Fruit fly (Drosophila melanogaster) whole organism, embryonic: Measurements from ENCODE around the gene scpr-C.

ENCODE experiments used
- Abd-B ChIP-seq: fragments of 200-800 bp; sonication (Bioruptor generic); optimal IDR thresholded peaks from 2 replicates; lab custom pipeline; 2018; ENCODE audit warnings: missing biosample characterization, mild to moderate bottlenecking, missing genetic modification characterization, moderate library complexity
- Adf1 ChIP-seq: fragments of 200-800 bp; sonication (Bioruptor generic); IDR thresholded peaks from 2 replicates; pipeline ENCODE4 v1.3.6; 2022; ENCODE audit warnings: missing biosample characterization, missing genetic modification characterization
- CG10321 ChIP-seq: fragments of 200-800 bp; sonication (Bioruptor generic); IDR thresholded peaks from 2 replicates; pipeline ENCODE4 v1.3.6; 2022; ENCODE audit warnings: missing biosample characterization, missing genetic modification characterization
- CG11398 ChIP-seq: fragments of 200-800 bp; sonication (Bioruptor generic); optimal IDR thresholded peaks from 2 replicates; lab custom pipeline; 2016; ENCODE audit warnings: missing biosample characterization, missing genetic modification characterization
- CG12236 ChIP-seq: fragments of 200-800 bp; sonication (Bioruptor generic); optimal IDR thresholded peaks from 2 replicates; lab custom pipeline; 2016; ENCODE audit warnings: missing biosample characterization, missing genetic modification characterization
- CG12744 ChIP-seq: fragments of 200-800 bp; sonication (Bioruptor generic); optimal IDR thresholded peaks from 2 replicates; lab custom pipeline; 2016; ENCODE audit warnings: missing biosample characterization, missing genetic modification characterization
- CG13424 ChIP-seq: fragments of 200-800 bp; sonication (Bioruptor generic); optimal IDR thresholded peaks from 2 replicates; lab custom pipeline; 2019; ENCODE audit warnings: missing biosample characterization, mild to moderate bottlenecking, missing genetic modification characterization, moderate library complexity
- CG15269 ChIP-seq: fragments of 200-800 bp; sonication (Bioruptor generic); optimal IDR thresholded peaks from 2 replicates; lab custom pipeline; 2018; ENCODE audit warnings: missing biosample characterization, mild to moderate bottlenecking, missing genetic modification characterization, moderate library complexity
- CG15601 ChIP-seq: fragments of 200-800 bp; sonication (Bioruptor generic); optimal IDR thresholded peaks from 3 replicates; lab custom pipeline; 2019; ENCODE audit warnings: missing biosample characterization, mild to moderate bottlenecking, missing genetic modification characterization, moderate library complexity
- CG16813 ChIP-seq: fragments of 200-800 bp; sonication (Bioruptor generic); IDR thresholded peaks from 3 replicates; pipeline ENCODE4 v1.3.6; 2022; ENCODE audit warnings: missing biosample characterization, missing genetic modification characterization; ENCODE audit not compliant: partially characterized antibody
- CG17829 ChIP-seq: fragments of 200-800 bp; optimal IDR thresholded peaks from 2 replicates; lab custom pipeline; 2019; ENCODE audit warnings: missing biosample characterization, mild to moderate bottlenecking, missing genetic modification characterization, moderate library complexity
- CG18619 ChIP-seq: fragments of 200-800 bp; sonication (Bioruptor generic); optimal IDR thresholded peaks from 3 replicates; lab custom pipeline; 2017; ENCODE audit warnings: missing biosample characterization, mild to moderate bottlenecking, missing genetic modification characterization
- CG18764 ChIP-seq: fragments of 200-800 bp; sonication (Bioruptor generic); optimal IDR thresholded peaks from 3 replicates; lab custom pipeline; 2016; ENCODE audit warnings: missing biosample characterization, missing genetic modification characterization
- CG33213 ChIP-seq: fragments of 200-800 bp; sonication (Bioruptor generic); optimal IDR thresholded peaks from 3 replicates; lab custom pipeline; 2016; ENCODE audit warnings: missing biosample characterization, missing genetic modification characterization
- CG3407 ChIP-seq: fragments of 200-800 bp; sonication (Bioruptor generic); optimal IDR thresholded peaks from 2 replicates; lab custom pipeline; 2018; ENCODE audit warnings: missing biosample characterization, mild to moderate bottlenecking, missing genetic modification characterization
- CG5245 ChIP-seq: fragments of 200-800 bp; sonication (Bioruptor generic); optimal IDR thresholded peaks from 3 replicates; lab custom pipeline; 2016; ENCODE audit warnings: missing biosample characterization, missing genetic modification characterization
- CG6683 ChIP-seq: fragments of 200-800 bp; sonication (Bioruptor generic); optimal IDR thresholded peaks from 2 replicates; lab custom pipeline; 2017; ENCODE audit warnings: missing biosample characterization, mild to moderate bottlenecking, missing genetic modification characterization, missing genetic modification reagents
- CG7745 ChIP-seq: fragments of 200-800 bp; sonication (Bioruptor generic); optimal IDR thresholded peaks from 2 replicates; lab custom pipeline; 2018; ENCODE audit warnings: missing biosample characterization, mild to moderate bottlenecking, missing genetic modification characterization, moderate library complexity
- CG9876 ChIP-seq: fragments of 200-800 bp; sonication (Bioruptor generic); optimal IDR thresholded peaks from 2 replicates; lab custom pipeline; 2016; ENCODE audit warnings: missing biosample characterization, missing genetic modification characterization
- Chrac-16 ChIP-seq: fragments of 200-800 bp; sonication (Bioruptor generic); optimal IDR thresholded peaks from 3 replicates; lab custom pipeline; 2016; ENCODE audit warnings: missing biosample characterization, missing genetic modification characterization
- Dbx ChIP-seq: fragments of 200-800 bp; sonication (Bioruptor generic); IDR thresholded peaks from 3 replicates; pipeline ENCODE4 v1.3.6; 2022; ENCODE audit warnings: missing biosample characterization, missing genetic modification characterization
- Dp ChIP-seq: fragments of 200-800 bp; sonication (Bioruptor generic); optimal IDR thresholded peaks from 2 replicates; lab custom pipeline; 2018; ENCODE audit warnings: missing biosample characterization, mild to moderate bottlenecking, missing genetic modification characterization, moderate library complexity
- E2f1 ChIP-seq: fragments of 200-800 bp; sonication (Bioruptor generic); IDR thresholded peaks from 2 replicates; pipeline ENCODE4 v1.3.6; 2022; ENCODE audit warnings: missing biosample characterization, missing genetic modification characterization
- Fer3 ChIP-seq: fragments of 200-800 bp; sonication (Bioruptor generic); optimal IDR thresholded peaks from 2 replicates; lab custom pipeline; 2018; ENCODE audit warnings: missing biosample characterization, mild to moderate bottlenecking, missing genetic modification characterization, moderate library complexity
- HHEX ChIP-seq: fragments of 200-800 bp; sonication (Bioruptor generic); optimal IDR thresholded peaks from 3 replicates; lab custom pipeline; 2017; ENCODE audit warnings: missing biosample characterization, mild to moderate bottlenecking, missing genetic modification characterization, missing genetic modification reagents
- HLH3B ChIP-seq: fragments of 200-800 bp; sonication (Bioruptor generic); IDR thresholded peaks from 2 replicates; pipeline ENCODE4 v1.3.6; 2022; ENCODE audit warnings: missing biosample characterization, missing genetic modification characterization
- HmgD ChIP-seq: fragments of 200-800 bp; sonication (Bioruptor generic); optimal IDR thresholded peaks from 3 replicates; lab custom pipeline; 2016; ENCODE audit warnings: missing biosample characterization, missing genetic modification characterization
- Lim3 ChIP-seq: fragments of 200-800 bp; sonication (Bioruptor generic); IDR thresholded peaks from 2 replicates; pipeline ENCODE4 v1.3.6; 2022; ENCODE audit warnings: missing biosample characterization, missing genetic modification characterization
- Oli ChIP-seq: fragments of 200-800 bp; sonication (Bioruptor generic); optimal IDR thresholded peaks from 2 replicates; lab custom pipeline; 2018; ENCODE audit warnings: missing biosample characterization, mild to moderate bottlenecking, missing genetic modification characterization, moderate library complexity
- Poxn ChIP-seq: fragments of 200-800 bp; sonication (Bioruptor generic); IDR thresholded peaks from 2 replicates; pipeline ENCODE4 v1.3.6; 2022; ENCODE audit warnings: missing biosample characterization, missing genetic modification characterization
- Ptx1 ChIP-seq: fragments of 200-800 bp; sonication (Bioruptor generic); IDR thresholded peaks from 2 replicates; pipeline ENCODE4 v1.3.6; 2022; ENCODE audit warnings: missing biosample characterization, missing genetic modification characterization
- Side ChIP-seq: fragments of 200-800 bp; sonication (Bioruptor generic); optimal IDR thresholded peaks from 2 replicates; lab custom pipeline; 2016; ENCODE audit warnings: missing biosample characterization, missing genetic modification characterization
- Ssrp ChIP-seq: fragments of 200-800 bp; sonication (Bioruptor generic); optimal IDR thresholded peaks from 2 replicates; lab custom pipeline; 2018; ENCODE audit warnings: missing biosample characterization, mild to moderate bottlenecking, missing genetic modification characterization, moderate library complexity
- Usf ChIP-seq: fragments of 200-800 bp; sonication (Bioruptor generic); optimal IDR thresholded peaks from 2 replicates; lab custom pipeline; 2017; ENCODE audit warnings: missing genotype, missing biosample characterization, missing genetic modification characterization
- aop ChIP-seq: fragments of 200-800 bp; sonication (Bioruptor generic); IDR thresholded peaks from 2 replicates; pipeline ENCODE4 v1.3.6; 2022; ENCODE audit warnings: missing biosample characterization, missing genetic modification characterization
- bcd ChIP-seq: fragments of 200-800 bp; sonication (Bioruptor generic); optimal IDR thresholded peaks from 2 replicates; lab custom pipeline; 2017; ENCODE audit warnings: missing biosample characterization, mild to moderate bottlenecking, missing genetic modification characterization
- chinmo ChIP-seq: fragments of 200-800 bp; sonication (Bioruptor generic); IDR thresholded peaks from 4 replicates; pipeline ENCODE4 v1.3.6; 2022; ENCODE audit warnings: missing biosample characterization, missing genetic modification characterization; ENCODE audit not compliant: partially characterized antibody
- dimm ChIP-seq: fragments of 200-800 bp; sonication (Bioruptor generic); IDR thresholded peaks from 2 replicates; pipeline ENCODE4 v1.3.6; 2022; ENCODE audit warnings: missing biosample characterization, missing genetic modification characterization
- fd64A ChIP-seq: fragments of 200-800 bp; sonication (Bioruptor generic); optimal IDR thresholded peaks from 3 replicates; lab custom pipeline; 2018; ENCODE audit warnings: missing biosample characterization, mild to moderate bottlenecking, missing genetic modification characterization
- hbn ChIP-seq: fragments of 200-800 bp; sonication (Bioruptor generic); IDR thresholded peaks from 2 replicates; pipeline ENCODE4 v1.3.6; 2022; ENCODE audit warnings: missing biosample characterization, missing genetic modification characterization; ENCODE audit not compliant: partially characterized antibody
- inv ChIP-seq: fragments of 200-800 bp; sonication (Bioruptor generic); IDR thresholded peaks from 2 replicates; pipeline ENCODE4 v1.3.6; 2022; ENCODE audit warnings: missing biosample characterization, missing genetic modification characterization; ENCODE audit not compliant: partially characterized antibody
- lilli ChIP-seq: fragments of 200-800 bp; sonication (Bioruptor generic); optimal IDR thresholded peaks from 3 replicates; lab custom pipeline; 2016; ENCODE audit warnings: missing biosample characterization, missing genetic modification characterization
- prd ChIP-seq, 3 experiments: fragments of >200 bp in 2 of 3; fragments of 200-800 bp in 1 of 3; sonication (Bioruptor generic) in 1 of 3; optimal IDR thresholded peaks in 2 of 3; IDR thresholded peaks in 1 of 3; 2 replicates in 2 of 3; 3 replicates in 1 of 3; pipeline versions ENCODE4 v1.3.6 to Lab custom; 2017 to 2022; ENCODE audit warnings: missing biosample characterization in 1 of 3, missing genetic modification characterization in 1 of 3
- salm ChIP-seq: fragments of 200-800 bp; sonication (Bioruptor generic); optimal IDR thresholded peaks from 2 replicates; lab custom pipeline; 2018; ENCODE audit warnings: missing biosample characterization, mild to moderate bottlenecking, missing genetic modification characterization
- scrt ChIP-seq: fragments of 200-800 bp; sonication (Bioruptor generic); optimal IDR thresholded peaks from 2 replicates; lab custom pipeline; 2018; ENCODE audit warnings: missing biosample characterization, mild to moderate bottlenecking, missing genetic modification characterization, moderate library complexity
- shn ChIP-seq: fragments of 200-800 bp; sonication (Bioruptor generic); optimal IDR thresholded peaks from 3 replicates; lab custom pipeline; 2016; ENCODE audit warnings: missing biosample characterization, missing genetic modification characterization
- slp2 ChIP-seq: fragments of 200-800 bp; sonication (Bioruptor generic); optimal IDR thresholded peaks from 2 replicates; lab custom pipeline; 2016; ENCODE audit warnings: missing biosample characterization, missing genetic modification characterization
- sqz ChIP-seq: fragments of 200-800 bp; sonication (Bioruptor generic); optimal IDR thresholded peaks from 3 replicates; lab custom pipeline; 2018; ENCODE audit warnings: missing biosample characterization, mild to moderate bottlenecking, missing genetic modification characterization
- tgo ChIP-seq: fragments of 200-800 bp; sonication (Bioruptor generic); IDR thresholded peaks from 3 replicates; pipeline ENCODE4 v1.3.6; 2022; ENCODE audit warnings: missing biosample characterization, missing genetic modification characterization
- tx ChIP-seq: fragments of 200-800 bp; sonication (Bioruptor generic); optimal IDR thresholded peaks from 2 replicates; lab custom pipeline; 2016; ENCODE audit warnings: missing biosample characterization, missing genetic modification characterization
- unc-4 ChIP-seq: fragments of 200-800 bp; sonication (Bioruptor generic); IDR thresholded peaks from 2 replicates; pipeline ENCODE4 v1.3.6; 2022; ENCODE audit warnings: missing biosample characterization, missing genetic modification characterization; ENCODE audit not compliant: partially characterized antibody

scpr-C gene

DNA sequence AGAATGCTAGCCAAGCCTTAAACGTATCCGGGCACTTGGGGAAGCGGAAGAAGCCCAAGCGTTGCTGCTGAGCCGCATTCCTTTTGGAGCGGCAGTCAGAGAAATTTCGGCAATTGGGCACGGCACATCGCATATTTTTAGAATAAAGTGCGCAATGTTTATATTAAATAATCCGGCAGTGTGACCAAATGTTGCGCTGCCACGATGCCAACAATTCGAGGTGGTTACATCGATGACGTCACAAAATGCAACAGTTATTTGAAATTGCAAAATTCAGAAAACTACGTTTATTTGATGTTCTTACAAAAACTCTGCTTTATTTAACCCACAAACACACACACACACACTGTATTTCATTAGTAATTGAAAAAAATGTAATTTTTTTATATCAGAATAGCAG is 5.4 kb upstream of the scpr-C start, which contains the start of gene CG6689 (continued):
- TF ChIP-seq slp2 (GFP tag; lab: Kevin White, UChicago) (no peak), E2f1 (GFP tag; lab: Robert Waterston, UW) (no peak), Dbx (GFP tag; lab: Robert Waterston, UW) (0 out of 3 replicates have a peak, but pooled peaks have one; percentile 18), lilli (GFP tag; lab: Kevin White, UChicago) (peak; percentile 43), CG16813 (GFP tag; lab: Robert Waterston, UW) (no peak), chinmo (GFP tag; lab: Robert Waterston, UW) (no peak), tgo (GFP tag; lab: Robert Waterston, UW) (no peak), tx (GFP tag; lab: Kevin White, UChicago) (no peak), unc-4 (GFP tag; lab: Robert Waterston, UW) (no peak), Usf (no peak), CG9876 (no peak), CG18764 (GFP tag; lab: Kevin White, UChicago) (no peak), CG5245 (no peak), Adf1 (GFP tag; lab: Robert Waterston, UW) (no peak), salm (tag; lab: Kevin White, UChicago) (no peak), CG13424 (tag; lab: Kevin White, UChicago) (peak; percentile 22), CG17829 (tag; lab: Kevin White, UChicago) (no peak), Dp (GFP tag; lab: Kevin White, UChicago) (peak; percentile 69), Lim3 (GFP tag; lab: Robert Waterston, UW) (no peak), shn (no peak), CG33213 (peak; percentile 9), CG11398 (no peak), CG15601 (tag; lab: Kevin White, UChicago) (no peak), Ptx1 (GFP tag; lab: Robert Waterston, UW) (no peak), bcd (GFP tag; lab: Kevin White, UChicago) (no peak), Side (no peak), Ssrp (tag; lab: Kevin White, UChicago) (no peak), hbn (GFP tag; lab: Robert Waterston, UW) (no peak), HLH3B (GFP tag; lab: Robert Waterston, UW) (no peak), CG10321 (GFP tag; lab: Robert Waterston, UW) (no peak), CG6683 (GFP tag; lab: Kevin White, UChicago) (no peak), CG12236 (GFP tag; lab: Kevin White, UChicago) (no peak), HmgD (no peak), inv (GFP tag; lab: Robert Waterston, UW) (0 out of 2 replicates have a peak, but pooled peaks have one; percentile 28), sqz (GFP tag; lab: Kevin White, UChicago) (no peak), CG3407 (GFP tag; lab: Kevin White, UChicago) (no peak), dimm (GFP tag; lab: Robert Waterston, UW) (no peak), Chrac-16 (no peak), prd (optimal IDR thresholded peaks at IDR 0.05; lab: Kevin White, UChicago) (no peak), prd (GFP tag; IDR thresholded peaks at IDR 0.05; lab: Robert Waterston, UW) (no peak), scrt (GFP tag; lab: Kevin White, UChicago) (peak; percentile 21), CG18619 (GFP tag; lab: Kevin White, UChicago) (no peak), Fer3 (no peak), Poxn (no peak), CG15269 (tag; lab: Kevin White, UChicago) (no peak), HHEX (GFP tag; lab: Kevin White, UChicago) (no peak), fd64A (no peak), aop (GFP tag; lab: Robert Waterston, UW) (no peak), Abd-B (no peak), Oli (tag; lab: Kevin White, UChicago) (no peak), CG12744 (GFP tag; lab: Kevin White, UChicago) (no peak), CG7745 (tag; lab: Kevin White, UChicago) (no peak)
